Worm (Caenorhabditis elegans): ENCODE data around the gene npr-7.

DNA sequence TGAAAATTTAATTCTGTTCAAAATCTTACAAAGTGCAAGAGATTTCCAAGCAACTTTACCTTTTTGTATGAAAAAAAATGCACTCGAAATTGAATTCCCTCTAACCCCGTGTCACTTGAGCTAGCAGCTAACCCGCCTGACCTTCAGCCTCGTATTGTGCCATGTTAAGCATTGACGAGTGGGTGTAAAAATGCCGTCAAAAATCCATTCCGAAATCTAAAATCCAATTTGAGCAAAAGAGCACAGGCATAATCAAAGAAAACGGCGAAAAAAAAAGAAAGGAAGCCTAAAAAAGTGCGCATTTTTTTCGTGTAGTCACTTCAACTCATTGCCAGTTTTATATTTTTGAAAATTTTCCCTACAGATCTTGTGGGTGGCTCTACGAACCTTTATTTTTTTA lies 45.5 kb upstream of the npr-7 start, which contains the start of gene pkc-2:
- TF ChIP-seq unc-62 (GFP tag; optimal IDR thresholded peaks at IDR 0.05) (no peak), ztf-11 (tag; optimal IDR thresholded peaks at IDR 0.05) (no peak), ces-1 (GFP tag; optimal IDR thresholded peaks at IDR 0.05) (peak; percentile 10), nhr-237 (tag; optimal IDR thresholded peaks at IDR 0.05) (no peak), ceh-43 (GFP tag; optimal IDR thresholded peaks at IDR 0.05) (no peak), elt-3 (tag; optimal IDR thresholded peaks at IDR 0.05) (no peak), ceh-39 (tag; optimal IDR thresholded peaks at IDR 0.05) (no peak), sem-2 (GFP tag; optimal IDR thresholded peaks at IDR 0.05) (no peak), nhr-28 (tag; optimal IDR thresholded peaks at IDR 0.05) (no peak), nhr-76 (tag; optimal IDR thresholded peaks at IDR 0.05) (no peak), unc-120 (tag; optimal IDR thresholded peaks at IDR 0.05; ENCODE audit: poor library complexity, severe bottlenecking) (no peak)

All from whole organism, mixed stage, embryonic.